Worm (Caenorhabditis elegans) whole organism, young adult: ENCODE data around the gene ZK899.6.

Source experiments
- B0261.1 ChIP-seq: sonication (generic microtip); optimal IDR thresholded peaks from 2 replicates; lab custom pipeline; 2016; ENCODE audit warnings: mild to moderate bottlenecking, missing genetic modification characterization, moderate library complexity, missing compliant biosample characterization
- C06A6.2 ChIP-seq: fragments of 200-800 bp; sonication (Bioruptor generic); conservative IDR thresholded peaks from 2 replicates; pipeline ENCODE4 v1.3.6; 2022; ENCODE audit warnings: missing genetic modification characterization, missing compliant biosample characterization
- D2030.7 ChIP-seq: fragments of 200-800 bp; sonication (Bioruptor generic); IDR thresholded peaks from 2 replicates; pipeline ENCODE4 v1.3.6; 2022; ENCODE audit warnings: missing genetic modification reagents, missing genetic modification characterization, missing compliant biosample characterization
- F22D6.2 ChIP-seq: sonication (generic microtip); optimal IDR thresholded peaks from 2 replicates; lab custom pipeline; 2016; ENCODE audit warnings: mild to moderate bottlenecking, missing genetic modification characterization, missing compliant biosample characterization
- F55B11.4 ChIP-seq: sonication (generic microtip); optimal IDR thresholded peaks from 2 replicates; lab custom pipeline; 2016; ENCODE audit warnings: missing compliant biosample characterization, missing genetic modification characterization, borderline replicate concordance; ENCODE audit not compliant: insufficient read depth
- K11D2.4 ChIP-seq: fragments of 200-800 bp; sonication (Bioruptor generic); IDR thresholded peaks from 2 replicates; pipeline ENCODE4 v1.3.6; 2022; ENCODE audit warnings: missing genetic modification reagents, missing genetic modification characterization, missing compliant biosample characterization
- Y56A3A.18 ChIP-seq: fragments of 200-800 bp; sonication (Bioruptor generic); IDR thresholded peaks from 2 replicates; pipeline ENCODE4 v1.3.6; 2022; ENCODE audit warnings: missing genetic modification reagents, missing genetic modification characterization, missing compliant biosample characterization
- aptf-3 ChIP-seq: fragments of 200-800 bp; sonication (Bioruptor generic); IDR thresholded peaks from 2 replicates; pipeline ENCODE4 v1.3.6; 2022; ENCODE audit warnings: missing genetic modification characterization, missing compliant biosample characterization
- bed-1 ChIP-seq: fragments of 200-800 bp; sonication (Bioruptor generic); IDR thresholded peaks from 2 replicates; pipeline ENCODE4 v1.3.6; 2022; ENCODE audit warnings: missing genetic modification reagents, missing genetic modification characterization, missing compliant biosample characterization
- ccch-3 ChIP-seq: fragments of 200-800 bp; sonication (Bioruptor generic); optimal IDR thresholded peaks from 2 replicates; lab custom pipeline; 2018; ENCODE audit warnings: mild to moderate bottlenecking, missing genetic modification characterization, missing compliant biosample characterization
- efl-1 ChIP-seq: fragments of 150-350 bp; optimal IDR thresholded peaks from 2 replicates; lab custom pipeline; 2014; ENCODE audit warnings: missing biosample characterization, missing genetic modification reagents, missing genetic modification characterization
- egrh-3 ChIP-seq: fragments of 200-800 bp; sonication (Bioruptor generic); IDR thresholded peaks from 2 replicates; pipeline ENCODE4 v1.3.6; 2022; ENCODE audit warnings: missing genetic modification reagents, missing genetic modification characterization, missing compliant biosample characterization
- ets-4 ChIP-seq: fragments of 200-800 bp; sonication (Bioruptor generic); optimal IDR thresholded peaks from 2 replicates; lab custom pipeline; 2018; ENCODE audit warnings: mild to moderate bottlenecking, missing genetic modification characterization, missing compliant biosample characterization
- gei-17 ChIP-seq: fragments of 200-800 bp; sonication (Bioruptor generic); optimal IDR thresholded peaks from 2 replicates; lab custom pipeline; 2018; ENCODE audit warnings: mild to moderate bottlenecking, missing genetic modification characterization, missing compliant biosample characterization
- hlh-12 ChIP-seq: sonication (generic microtip); optimal IDR thresholded peaks from 2 replicates; lab custom pipeline; 2016; ENCODE audit warnings: missing genetic modification characterization, missing compliant biosample characterization
- hlh-26 ChIP-seq: fragments of 200-800 bp; sonication (Bioruptor generic); conservative IDR thresholded peaks from 2 replicates; pipeline ENCODE4 v1.3.6; 2022; ENCODE audit warnings: missing genetic modification reagents, missing genetic modification characterization, missing compliant biosample characterization
- hmg-1.2 ChIP-seq: fragments of 200-800 bp; sonication (Bioruptor generic); IDR thresholded peaks from 2 replicates; pipeline ENCODE4 v1.3.6; 2022; ENCODE audit warnings: missing genetic modification reagents, missing genetic modification characterization, missing compliant biosample characterization
- hrde-1 ChIP-seq: sonication (generic microtip); optimal IDR thresholded peaks from 2 replicates; lab custom pipeline; 2016; ENCODE audit warnings: missing genetic modification characterization, mild to moderate bottlenecking, missing compliant biosample characterization, moderate library complexity, missing genotype, missing genetic modification reagents, borderline replicate concordance
- hsf-1 ChIP-seq: fragments of 200-800 bp; sonication (Bioruptor generic); IDR thresholded peaks from 2 replicates; pipeline ENCODE4 v1.3.6; 2022; ENCODE audit warnings: missing genetic modification reagents, missing genetic modification characterization, missing compliant biosample characterization
- let-526 ChIP-seq: fragments of 200-800 bp; sonication (Bioruptor generic); IDR thresholded peaks from 2 replicates; pipeline ENCODE4 v1.3.6; 2022; ENCODE audit warnings: missing genetic modification reagents, missing genetic modification characterization, missing compliant biosample characterization
- let-607 ChIP-seq, 2 experiments: fragments of 200-800 bp in 1 of 2; sonication (Bioruptor generic) in 1 of 2; sonication (generic microtip) in 1 of 2; optimal IDR thresholded peaks; 2 replicates each; lab custom pipeline; 2016 to 2018; ENCODE audit warnings: mild to moderate bottlenecking in 2 of 2, missing compliant biosample characterization in 2 of 2, missing genetic modification characterization in 2 of 2, moderate library complexity in 2 of 2, missing genotype in 1 of 2
- lin-35 ChIP-seq, 3 experiments: fragments of 150-350 bp in 2 of 3; sonication (generic microtip) in 1 of 3; optimal IDR thresholded peaks; 2 replicates each; lab custom pipeline; 2014 to 2018; ENCODE audit warnings: missing biosample characterization in 3 of 3, missing genetic modification characterization in 3 of 3, missing genetic modification reagents in 3 of 3
- lsl-1 ChIP-seq: fragments of 200-800 bp; sonication (Bioruptor generic); optimal IDR thresholded peaks from 2 replicates; lab custom pipeline; 2018; ENCODE audit warnings: mild to moderate bottlenecking, missing genetic modification characterization, moderate library complexity, missing compliant biosample characterization
- lsy-27 ChIP-seq: sonication (generic microtip); optimal IDR thresholded peaks from 2 replicates; lab custom pipeline; 2017; ENCODE audit warnings: missing genetic modification characterization, mild to moderate bottlenecking, missing compliant biosample characterization, antibody characterized with exemption, missing genotype, borderline replicate concordance; ENCODE audit not compliant: insufficient read depth
- madf-6 ChIP-seq: fragments of 200-800 bp; sonication (Bioruptor generic); IDR thresholded peaks from 2 replicates; pipeline ENCODE4 v1.3.6; 2022; ENCODE audit warnings: missing genetic modification reagents, missing genetic modification characterization, missing compliant biosample characterization
- nfya-1 ChIP-seq: sonication (generic microtip); optimal IDR thresholded peaks from 2 replicates; lab custom pipeline; 2017; ENCODE audit warnings: antibody characterized with exemption, missing compliant biosample characterization, missing genetic modification characterization, borderline replicate concordance; ENCODE audit not compliant: insufficient read depth
- nfya-2 ChIP-seq: fragments of 200-800 bp; sonication (Bioruptor generic); IDR thresholded peaks from 2 replicates; pipeline ENCODE4 v1.3.6; 2022; ENCODE audit warnings: missing genetic modification reagents, missing genetic modification characterization, missing compliant biosample characterization
- nfyb-1 ChIP-seq: fragments of 200-800 bp; sonication (Bioruptor generic); IDR thresholded peaks from 2 replicates; pipeline ENCODE4 v1.3.6; 2022; ENCODE audit warnings: missing genetic modification reagents, missing genetic modification characterization, missing compliant biosample characterization
- nhr-27 ChIP-seq: fragments of 200-800 bp; sonication (Bioruptor generic); optimal IDR thresholded peaks from 2 replicates; lab custom pipeline; 2018; ENCODE audit warnings: mild to moderate bottlenecking, missing genetic modification characterization, moderate library complexity, missing compliant biosample characterization
- pbrm-1 ChIP-seq: fragments of 200-800 bp; sonication (Bioruptor generic); IDR thresholded peaks from 2 replicates; pipeline ENCODE4 v1.3.6; 2022; ENCODE audit warnings: missing genetic modification reagents, missing genetic modification characterization, missing compliant biosample characterization
- rpc-1 ChIP-seq, 2 experiments: fragments of 150-350 bp in 1 of 2; sonication (generic microtip) in 1 of 2; optimal IDR thresholded peaks; 2 replicates each; lab custom pipeline; 2014 to 2018; ENCODE audit warnings: missing biosample characterization in 1 of 2, missing genetic modification characterization in 1 of 2, missing genetic modification reagents in 1 of 2, missing genotype in 1 of 2
- snpc-1.1 ChIP-seq: sonication (generic microtip); optimal IDR thresholded peaks from 2 replicates; lab custom pipeline; 2017; ENCODE audit warnings: missing genetic modification characterization, mild to moderate bottlenecking, missing compliant biosample characterization, antibody characterized with exemption, moderate library complexity, missing genotype, missing genetic modification reagents; ENCODE audit not compliant: insufficient read depth
- snpc-1.3 ChIP-seq: sonication (generic microtip); optimal IDR thresholded peaks from 2 replicates; lab custom pipeline; 2017; ENCODE audit warnings: missing genetic modification characterization, mild to moderate bottlenecking, missing compliant biosample characterization, antibody characterized with exemption, moderate library complexity, missing genotype, missing genetic modification reagents; ENCODE audit not compliant: insufficient read depth
- snpc-3.4 ChIP-seq: sonication (generic microtip); optimal IDR thresholded peaks from 2 replicates; lab custom pipeline; 2017; ENCODE audit warnings: missing genetic modification characterization, mild to moderate bottlenecking, missing compliant biosample characterization, antibody characterized with exemption, moderate library complexity, missing genotype, missing genetic modification reagents
- somi-1 ChIP-seq: fragments of 200-800 bp; sonication (Bioruptor generic); optimal IDR thresholded peaks from 2 replicates; lab custom pipeline; 2018; ENCODE audit warnings: mild to moderate bottlenecking, missing genetic modification characterization, missing compliant biosample characterization
- tbx-9 ChIP-seq: sonication (generic microtip); optimal IDR thresholded peaks from 2 replicates; lab custom pipeline; 2016; ENCODE audit warnings: borderline replicate concordance, missing genetic modification characterization, inconsistent platforms, missing compliant biosample characterization
- tlf-1 ChIP-seq: fragments of 200-800 bp; sonication (Bioruptor generic); optimal IDR thresholded peaks from 2 replicates; lab custom pipeline; 2018; ENCODE audit warnings: mild to moderate bottlenecking, missing genetic modification characterization, missing compliant biosample characterization
- unc-62 ChIP-seq: fragments of 150-350 bp; optimal IDR thresholded peaks from 2 replicates; lab custom pipeline; 2014; ENCODE audit warnings: missing biosample characterization, missing genetic modification reagents, missing genetic modification characterization
- xnd-1 ChIP-seq: sonication (generic microtip); optimal IDR thresholded peaks from 2 replicates; lab custom pipeline; 2016; ENCODE audit warnings: missing genotype, missing genetic modification reagents, missing genetic modification characterization, missing compliant biosample characterization
- zfh-2 ChIP-seq: fragments of 200-800 bp; sonication (Bioruptor generic); conservative IDR thresholded peaks from 2 replicates; pipeline ENCODE4 v1.3.6; 2022; ENCODE audit warnings: missing genetic modification reagents, missing genetic modification characterization, missing compliant biosample characterization
- zim-3 ChIP-seq: sonication (generic microtip); optimal IDR thresholded peaks from 2 replicates; lab custom pipeline; 2017; ENCODE audit warnings: mild to moderate bottlenecking, missing genetic modification characterization, moderate library complexity, missing compliant biosample characterization
- ztf-22 ChIP-seq: fragments of 200-800 bp; sonication (Bioruptor generic); optimal IDR thresholded peaks from 2 replicates; lab custom pipeline; 2018; ENCODE audit warnings: mild to moderate bottlenecking, missing genetic modification characterization, moderate library complexity, missing compliant biosample characterization
- ztf-25 ChIP-seq: fragments of 200-800 bp; sonication (Bioruptor generic); IDR thresholded peaks from 2 replicates; pipeline ENCODE4 v1.3.6; 2022; ENCODE audit warnings: missing genetic modification reagents, missing genetic modification characterization, missing compliant biosample characterization
- ztf-28 ChIP-seq: fragments of 200-800 bp; sonication (Bioruptor generic); IDR thresholded peaks from 2 replicates; pipeline ENCODE4 v1.3.6; 2022; ENCODE audit warnings: missing genetic modification reagents, missing genetic modification characterization, missing compliant biosample characterization

ZK899.6 gene

ce11 chrX:9465722-9466132 is 2.6 kb downstream of the ZK899.6 start (continued):
- TF ChIP-seq nhr-27: peak; percentile 94
- TF ChIP-seq tbx-9 (tag; lab: Kevin White, UChicago): no peak
- TF ChIP-seq ztf-25: no peak
- peak; percentile 63 for TF ChIP-seq B0261.1 (tag; lab: Kevin White, UChicago)
- TF ChIP-seq xnd-1 (tag; lab: Kevin White, UChicago): no peak
- TF ChIP-seq lsy-27 (tag; lab: Kevin White, UChicago): no peak
- peak; percentile 79; the same call in 1 of the 2 replicates for TF ChIP-seq let-526 (GFP tag; lab: Robert Waterston, UW)
- TF ChIP-seq F22D6.2 (tag; lab: Kevin White, UChicago): peak; percentile 96
- TF ChIP-seq bed-1 (GFP tag; lab: Robert Waterston, UW): no peak
- TF ChIP-seq hlh-12 (tag; lab: Kevin White, UChicago): peak; percentile 13
- peak; percentile 99 for TF ChIP-seq tlf-1 (GFP tag; lab: Kevin White, UChicago)
- peak; percentile 95 for TF ChIP-seq pbrm-1 (GFP tag; lab: Robert Waterston, UW)
- TF ChIP-seq lin-35 (GFP tag; optimal IDR thresholded peaks at IDR 0.05; lab: Kevin White, UChicago): peak in 2 of 3 experiments; percentile 90 to 99
- TF ChIP-seq D2030.7 (GFP tag; lab: Robert Waterston, UW): no peak
- TF ChIP-seq nfya-2 (GFP tag; lab: Robert Waterston, UW): no peak
- peak; percentile 49 for TF ChIP-seq snpc-3.4
- TF ChIP-seq ztf-22 (GFP tag; lab: Kevin White, UChicago): peak; percentile 92
- no peak for TF ChIP-seq hsf-1 (GFP tag; lab: Robert Waterston, UW)
- no peak for TF ChIP-seq efl-1 (GFP tag; lab: Kevin White, UChicago)
- no peak for TF ChIP-seq ztf-28
- TF ChIP-seq nfyb-1: peak; percentile 98
- TF ChIP-seq lsl-1 (GFP tag; lab: Kevin White, UChicago): peak; percentile 4
- peak; percentile 98 for TF ChIP-seq Y56A3A.18 (GFP tag; lab: Robert Waterston, UW)
- peak; percentile 69 to 94 for TF ChIP-seq let-607 (tag; optimal IDR thresholded peaks at IDR 0.05; lab: Kevin White, UChicago)
- TF ChIP-seq rpc-1 (optimal IDR thresholded peaks at IDR 0.05; lab: Kevin White, UChicago): peak; percentile 8
- TF ChIP-seq rpc-1 (tag; optimal IDR thresholded peaks at IDR 0.05; lab: Kevin White, UChicago): no peak
- peak; percentile 98 for TF ChIP-seq C06A6.2 (GFP tag; lab: Robert Waterston, UW)
- TF ChIP-seq hlh-26 (GFP tag; lab: Robert Waterston, UW): no peak
- peak; percentile 99 for TF ChIP-seq K11D2.4 (GFP tag; lab: Robert Waterston, UW)
- TF ChIP-seq F55B11.4 (tag; lab: Kevin White, UChicago): no peak
- TF ChIP-seq, all 124 proteins: peak for 86

- TF ChIP-seq madf-6 (GFP tag; lab: Robert Waterston, UW) (no peak), unc-62 (GFP tag; lab: Kevin White, UChicago) (no peak), lsy-27 (tag; lab: Kevin White, UChicago) (no peak), zim-3 (tag; lab: Kevin White, UChicago) (peak; percentile 63), tlf-1 (GFP tag; lab: Kevin White, UChicago) (peak; percentile 47), gei-17 (GFP tag; lab: Kevin White, UChicago) (peak; percentile 84), ztf-28 (no peak), ccch-3 (GFP tag; lab: Kevin White, UChicago) (no peak), somi-1 (GFP tag; lab: Kevin White, UChicago) (peak; percentile 62), nfya-1 (no peak), efl-1 (GFP tag; lab: Kevin White, UChicago) (no peak), hmg-1.2 (GFP tag; lab: Robert Waterston, UW) (peak; percentile 84), nfyb-1 (peak; percentile 80), aptf-3 (GFP tag; lab: Robert Waterston, UW) (no peak; the same call in 1 of the 2 replicates), nhr-27 (peak; percentile 34), xnd-1 (tag; lab: Kevin White, UChicago) (no peak), zfh-2 (GFP tag; lab: Robert Waterston, UW) (no peak), ets-4 (no peak), snpc-1.3 (tag; lab: Kevin White, UChicago) (peak; percentile 75), snpc-1.1 (no peak), let-526 (GFP tag; lab: Robert Waterston, UW) (0 out of 2 replicates have a peak, but pooled peaks have one; percentile 9), hrde-1 (tag; lab: Kevin White, UChicago) (peak; percentile 45), lsl-1 (GFP tag; lab: Kevin White, UChicago) (no peak), egrh-3 (GFP tag; lab: Robert Waterston, UW) (no peak)
Observed at ce11 chrX:9467573-9467972, 4.4 kb downstream of the ZK899.6 start.
